Fruit fly (Drosophila melanogaster) Kc167 (cell line): ENCODE data around the gene obst-H.

ENCODE experiments used
- Myc ChIP-seq: fragments of >200 bp; optimal IDR thresholded peaks from 2 replicates; lab custom pipeline; 2017; ENCODE audit warnings: missing external identifiers
- Sin3A ChIP-seq: fragments of >200 bp; optimal IDR thresholded peaks from 2 replicates; lab custom pipeline; 2018; ENCODE audit warnings: missing external identifiers
- insv ChIP-seq: fragments of >200 bp; optimal IDR thresholded peaks from 3 replicates; lab custom pipeline; 2018; ENCODE audit warnings: missing external identifiers

- TF ChIP-seq Myc (no peak), Sin3A (no peak), insv (no peak)
Observed at dm6 chr3L:15566484-15566955, 37.5 kb upstream of the obst-H start.
